Fruit fly (Drosophila melanogaster): ENCODE measurements around the gene Gpdh1.

The Gpdh1 gene

DNA sequence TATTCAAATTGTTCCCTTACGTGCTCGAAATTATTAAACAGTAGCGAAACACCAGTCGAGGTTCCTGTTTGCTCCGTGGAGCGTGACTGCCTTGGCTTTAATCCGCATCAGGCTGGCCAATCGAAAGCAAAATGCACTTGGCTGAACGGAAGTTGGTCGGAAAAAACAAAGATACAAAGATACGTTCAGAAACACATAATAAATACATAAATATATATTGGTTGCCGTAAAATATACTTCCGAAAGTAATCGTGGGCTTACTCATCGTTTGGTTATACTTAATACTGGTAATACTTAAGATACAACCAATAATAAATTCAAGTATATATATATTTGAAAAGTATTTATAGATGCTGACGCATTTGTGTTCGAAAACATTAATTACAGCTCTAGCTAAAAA, 21.4 kb downstream of the Gpdh1 start, which contains the start of gene psd:
TSS of gene psd (minus strand) at position 101 of the 400 bp plus-strand sequence.
- no peak for TF ChIP-seq CG8478 (optimal IDR thresholded peaks at IDR 0.05)

dm6 chr2L:5967702-5968616, 24.5 kb downstream of the Gpdh1 start, which contains the start of the genes CG13992 and Ucp4C:
TSS of gene CG13992 (minus strand) at chr2L:5967752.
TSS of gene Ucp4C (plus strand) at chr2L:5968566.
- TF ChIP-seq CTCF (optimal IDR thresholded peaks at IDR 0.05) = no peak
- TF ChIP-seq CG8478 (optimal IDR thresholded peaks at IDR 0.05) = no peak

- TF ChIP-seq CG8478 (optimal IDR thresholded peaks at IDR 0.05) (no peak), CTCF (optimal IDR thresholded peaks at IDR 0.05) (no peak)
Observed at dm6 chr2L:5969559-5969958, 26.1 kb downstream of the Gpdh1 start, which contains the start of gene Ucp4B. TSS of gene Ucp4B (plus strand) at chr2L:5969859.

DNA sequence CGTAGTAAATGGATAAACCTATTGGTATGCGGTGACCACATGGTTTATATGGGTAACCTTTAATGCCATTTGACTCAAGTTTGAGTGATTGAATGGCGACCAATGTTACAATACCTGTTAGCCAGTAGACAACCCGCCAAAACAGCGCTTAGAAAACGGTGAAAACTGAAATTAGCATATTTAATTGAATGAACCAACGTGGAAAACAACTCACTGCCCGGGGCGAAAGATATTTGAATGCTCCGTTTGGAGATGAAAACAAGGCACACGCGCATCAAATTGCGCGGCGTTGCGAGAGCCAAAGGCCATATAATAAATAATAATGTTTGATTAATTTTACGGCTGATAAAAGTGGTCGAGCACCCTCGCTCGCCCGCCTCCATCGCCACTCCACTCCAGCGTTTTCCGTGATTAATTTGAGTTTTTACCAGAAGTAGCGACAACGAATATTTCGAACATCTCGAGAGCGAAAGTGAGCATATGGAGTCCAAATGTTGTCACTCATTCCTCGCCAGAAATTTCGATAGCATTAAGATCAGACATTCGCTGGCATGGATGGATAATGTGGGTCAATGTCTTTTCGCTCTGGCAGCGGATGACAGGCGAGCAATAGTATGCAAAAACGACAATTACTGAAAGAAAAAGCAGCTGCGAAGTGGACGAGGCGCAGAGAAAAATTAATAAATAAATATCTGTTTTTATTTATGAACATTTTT, 27.8 kb downstream of the Gpdh1 start:
- TF ChIP-seq CTCF (optimal IDR thresholded peaks at IDR 0.05) (no peak), CG8478 (optimal IDR thresholded peaks at IDR 0.05) (no peak)

DNA sequence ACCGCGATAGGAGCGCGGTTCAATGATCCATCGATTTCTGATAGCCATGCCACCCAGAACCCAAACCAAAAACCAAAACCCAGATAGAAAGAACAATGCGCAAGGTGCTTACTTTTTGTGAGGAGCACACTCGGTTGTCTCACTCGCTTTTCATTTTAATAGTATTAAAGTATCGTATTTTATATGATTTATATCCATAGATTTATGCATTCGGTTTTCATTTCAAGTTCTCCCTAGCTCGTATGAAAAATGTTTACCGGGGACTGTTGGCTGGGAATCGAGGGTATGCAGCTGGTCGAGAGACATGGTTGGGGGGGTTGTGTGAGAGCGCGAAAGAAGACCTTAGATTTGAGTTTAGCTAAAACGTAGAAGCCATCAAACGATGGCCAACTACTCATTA, 28.6 kb downstream of the Gpdh1 start:
- no peak for TF ChIP-seq CG8478 (optimal IDR thresholded peaks at IDR 0.05)
- no peak for TF ChIP-seq CTCF (optimal IDR thresholded peaks at IDR 0.05)

DNA sequence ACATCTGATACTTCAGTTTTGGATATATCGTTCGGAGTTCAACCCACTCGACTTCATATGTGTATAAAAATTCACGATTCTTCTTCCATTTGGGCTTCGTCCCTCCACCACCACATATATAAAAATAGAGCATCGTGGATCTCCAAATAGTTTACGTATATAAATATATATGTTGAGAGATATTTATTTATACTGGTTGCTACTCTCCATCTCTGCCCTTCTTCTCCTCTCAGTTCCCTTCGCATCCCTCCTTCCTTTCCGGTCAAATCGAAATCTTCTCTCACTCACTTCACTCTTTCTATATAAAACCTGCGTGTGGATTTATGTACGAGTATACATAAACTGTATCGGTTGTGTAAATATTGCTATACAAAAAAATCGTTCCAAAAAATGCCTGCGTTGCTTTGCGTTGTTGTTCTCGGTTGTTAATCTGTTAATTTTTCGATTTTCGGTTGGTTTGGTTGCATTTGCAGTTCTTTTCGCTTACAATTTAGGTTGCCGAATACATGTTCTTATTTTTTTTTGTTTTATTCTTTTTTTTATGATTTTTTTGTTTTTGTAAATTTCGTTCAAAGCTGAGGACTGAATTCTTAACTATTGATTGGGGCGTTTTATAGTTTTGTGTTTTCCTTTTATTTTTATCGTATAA, 29.3 kb downstream of the Gpdh1 start:
- TF ChIP-seq CG8478 (optimal IDR thresholded peaks at IDR 0.05) (no peak), CTCF (optimal IDR thresholded peaks at IDR 0.05) (no peak)

DNA sequence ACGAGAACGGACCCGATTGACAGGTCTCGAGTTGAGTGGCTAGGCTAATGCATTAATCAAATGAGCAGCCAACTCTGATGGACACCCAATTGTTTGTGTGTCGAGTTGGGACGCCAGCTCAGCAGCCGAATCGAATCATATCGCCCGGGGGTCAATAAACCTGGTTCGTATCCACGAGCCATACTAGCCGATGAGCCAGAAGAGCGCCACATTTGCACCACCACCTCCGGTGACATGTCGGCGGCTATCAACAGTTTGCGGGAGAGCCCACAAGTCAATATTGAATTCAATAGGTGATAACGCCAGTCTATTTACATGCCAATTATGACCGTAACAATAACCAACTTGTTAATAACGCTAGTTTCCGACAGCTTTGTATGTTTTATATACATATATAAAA, 30.7 kb downstream of the Gpdh1 start:
- TF ChIP-seq CG8478 (optimal IDR thresholded peaks at IDR 0.05) (no peak), CTCF (optimal IDR thresholded peaks at IDR 0.05) (no peak)

- TF ChIP-seq CTCF (optimal IDR thresholded peaks at IDR 0.05) (no peak), CG8478 (optimal IDR thresholded peaks at IDR 0.05) (no peak)
Observed at dm6 chr2L:5975025-5975539, 31.6 kb downstream of the Gpdh1 start.

- TF ChIP-seq CG8478 (optimal IDR thresholded peaks at IDR 0.05) = no peak
- no peak for TF ChIP-seq CTCF (optimal IDR thresholded peaks at IDR 0.05)
Observed at dm6 chr2L:5975601-5976000, 32.2 kb downstream of the Gpdh1 start.

DNA sequence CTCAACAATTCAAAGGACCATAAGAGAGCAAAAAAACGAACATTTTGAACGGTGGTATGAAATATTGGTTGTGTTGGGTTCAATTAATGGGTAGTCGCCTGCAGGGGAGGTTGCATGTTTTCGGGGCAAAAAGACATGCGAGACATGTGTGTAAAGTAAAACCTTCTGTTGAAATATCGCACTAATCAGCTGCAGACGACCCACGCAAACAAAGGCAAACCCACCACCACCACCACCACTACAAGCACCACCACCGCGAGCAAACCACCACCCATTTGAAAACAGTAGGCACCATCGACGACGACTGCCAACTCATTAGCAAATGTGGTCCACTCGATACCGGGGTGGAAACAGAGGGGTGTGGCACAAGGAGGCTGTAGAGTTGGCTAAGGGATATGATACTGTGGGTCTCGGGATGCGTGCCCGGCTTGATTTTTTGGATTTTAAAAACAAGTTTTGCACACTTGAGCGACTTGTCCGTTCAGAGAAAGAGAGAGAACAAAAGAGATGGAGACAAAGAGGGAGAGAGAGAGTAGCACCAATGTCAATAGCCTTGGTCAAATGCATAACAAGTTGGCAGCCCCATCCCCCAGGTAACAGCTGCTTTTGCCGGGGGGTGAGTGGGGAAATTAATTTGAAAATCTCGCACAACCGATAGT, 33.8 kb downstream of the Gpdh1 start:
- TF ChIP-seq CTCF (optimal IDR thresholded peaks at IDR 0.05) = no peak

dm6 chr2L:5977729-5978078, 34.3 kb downstream of the Gpdh1 start:
- TF ChIP-seq CTCF (optimal IDR thresholded peaks at IDR 0.05) (no peak), CG8478 (optimal IDR thresholded peaks at IDR 0.05) (no peak)

DNA sequence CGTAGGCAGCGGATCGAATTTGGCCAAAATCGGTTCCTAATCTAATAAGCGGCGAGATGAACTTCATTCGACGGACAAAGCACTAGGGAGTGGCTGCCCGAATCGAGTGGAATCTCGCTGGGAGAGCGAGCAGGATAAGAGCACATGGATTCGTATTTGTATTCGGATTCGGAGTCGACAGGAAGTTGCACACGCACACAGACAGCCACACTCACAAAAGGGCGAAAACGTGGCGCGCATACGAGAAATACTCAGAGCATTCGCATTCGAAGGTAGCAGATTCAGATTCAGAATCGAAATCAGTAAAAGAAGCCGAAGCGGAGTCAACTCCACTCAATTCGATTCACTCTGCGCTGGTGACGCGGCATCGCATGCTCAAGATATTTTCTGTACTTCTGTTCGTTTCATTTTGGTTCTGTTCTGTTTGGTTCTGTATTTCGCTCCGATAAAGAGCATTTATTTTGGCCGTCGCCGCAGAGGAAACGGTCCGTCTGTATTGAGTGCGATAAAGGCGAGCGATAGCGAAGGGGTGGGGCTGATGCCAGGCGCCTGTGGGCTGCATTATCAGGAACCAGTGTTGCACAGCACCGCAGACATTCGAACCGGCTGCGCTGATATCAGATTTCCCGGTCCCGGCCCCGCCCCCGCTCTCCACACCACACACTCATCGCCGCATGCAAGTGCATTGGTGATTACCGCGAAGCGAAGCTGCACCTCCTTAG, 35.1 kb downstream of the Gpdh1 start:
- TF ChIP-seq CG8478 (optimal IDR thresholded peaks at IDR 0.05) (no peak), CTCF (optimal IDR thresholded peaks at IDR 0.05) (no peak)

- TF ChIP-seq CG8478 (optimal IDR thresholded peaks at IDR 0.05) (no peak), CTCF (optimal IDR thresholded peaks at IDR 0.05) (no peak)
Observed at dm6 chr2L:5979055-5979399, 35.6 kb downstream of the Gpdh1 start.
